Worm (Caenorhabditis elegans) whole organism, mixed stage, embryonic: Measurements from ENCODE around the gene tbc-8.

Experiments used
- mep-1 ChIP-seq: fragments of 150-350 bp; optimal IDR thresholded peaks from 2 replicates; lab custom pipeline; 2017; ENCODE audit warnings: missing biosample characterization, missing genetic modification reagents, missing genetic modification characterization, inconsistent platforms
- nhr-2 ChIP-seq: fragments of 150-350 bp; optimal IDR thresholded peaks from 2 replicates; lab custom pipeline; 2014; ENCODE audit warnings: missing biosample characterization, missing genetic modification characterization
- snpc-4 ChIP-seq: fragments of 150-350 bp; optimal IDR thresholded peaks from 2 replicates; lab custom pipeline; 2014; ENCODE audit warnings: missing biosample characterization, missing genetic modification characterization
- unc-62 ChIP-seq: fragments of 150-350 bp; optimal IDR thresholded peaks from 2 replicates; lab custom pipeline; 2014; ENCODE audit warnings: missing biosample characterization, missing genetic modification reagents, missing genetic modification characterization

- no peak for TF ChIP-seq unc-62 (GFP tag; lab: Kevin White, UChicago)
- TF ChIP-seq snpc-4 (tag; lab: Kevin White, UChicago): no peak
- no peak for TF ChIP-seq nhr-2
- TF ChIP-seq mep-1 (tag; lab: Kevin White, UChicago): no peak
Measured at ce11 chrIII:10361456-10361855, 3.3 kb upstream of the tbc-8 start.
